Fruit fly (Drosophila melanogaster) whole organism, prepupa: ENCODE measurements around the gene Lamtor1.

Experiments used
- CG10669 ChIP-seq: fragments of 200-800 bp; sonication (Bioruptor generic); optimal IDR thresholded peaks from 3 replicates; lab custom pipeline; 2018; ENCODE audit warnings: missing biosample characterization, mild to moderate bottlenecking, missing genetic modification characterization, moderate library complexity
- CG16779 ChIP-seq: fragments of 200-800 bp; sonication (Bioruptor generic); optimal IDR thresholded peaks from 3 replicates; lab custom pipeline; 2017; ENCODE audit warnings: missing biosample characterization, mild to moderate bottlenecking, missing genetic modification characterization
- CG3032 ChIP-seq: fragments of 200-800 bp; optimal IDR thresholded peaks from 2 replicates; lab custom pipeline; 2019; ENCODE audit warnings: missing biosample characterization, mild to moderate bottlenecking, missing genetic modification characterization, moderate library complexity
- CG4318 ChIP-seq: fragments of 200-800 bp; sonication (Bioruptor generic); optimal IDR thresholded peaks from 3 replicates; lab custom pipeline; 2017; ENCODE audit warnings: missing biosample characterization, mild to moderate bottlenecking, missing genetic modification characterization
- CG8119 ChIP-seq: fragments of 200-800 bp; sonication (Bioruptor generic); IDR thresholded peaks from 3 replicates; pipeline ENCODE4 v1.3.6; 2022; ENCODE audit warnings: missing biosample characterization, missing genetic modification characterization
- Eip93F ChIP-seq: fragments of 200-800 bp; sonication (Bioruptor generic); optimal IDR thresholded peaks from 2 replicates; lab custom pipeline; 2016; ENCODE audit warnings: missing biosample characterization, mild to moderate bottlenecking, missing genetic modification characterization
- Hr38 ChIP-seq: sonication (Bioruptor generic); optimal IDR thresholded peaks from 2 replicates; lab custom pipeline; 2016; ENCODE audit warnings: missing biosample characterization, missing genetic modification characterization
- Sox102F ChIP-seq: fragments of 200-800 bp; sonication (Bioruptor generic); optimal IDR thresholded peaks from 2 replicates; lab custom pipeline; 2016; ENCODE audit warnings: missing biosample characterization, mild to moderate bottlenecking, missing genetic modification characterization
- Sox14 ChIP-seq: fragments of 200-800 bp; sonication (Bioruptor generic); optimal IDR thresholded peaks from 3 replicates; lab custom pipeline; 2016; ENCODE audit warnings: missing biosample characterization, missing genetic modification characterization
- acj6 ChIP-seq: fragments of 200-800 bp; sonication (Bioruptor generic); optimal IDR thresholded peaks from 3 replicates; lab custom pipeline; 2016; ENCODE audit warnings: missing biosample characterization, missing genetic modification characterization
- net ChIP-seq: fragments of 200-800 bp; sonication (Bioruptor generic); optimal IDR thresholded peaks from 3 replicates; lab custom pipeline; 2016; ENCODE audit warnings: missing biosample characterization, missing genetic modification characterization
- pdm3 ChIP-seq: fragments of 200-800 bp; sonication (Bioruptor generic); optimal IDR thresholded peaks from 3 replicates; lab custom pipeline; 2016; ENCODE audit warnings: missing biosample characterization, missing genetic modification characterization
- ss ChIP-seq, 2 experiments: fragments of 200-800 bp; sonication (Bioruptor generic); optimal IDR thresholded peaks; 2 replicates in 1 of 2; 3 replicates in 1 of 2; lab custom pipeline; 2017 to 2018; ENCODE audit warnings: mild to moderate bottlenecking in 2 of 2, missing biosample characterization in 2 of 2, missing genetic modification characterization in 2 of 2, moderate library complexity in 1 of 2

dm6 chr3L:19978088-19978487 lies 50.7 kb downstream of the Lamtor1 start:
- TF ChIP-seq Hr38 (GFP tag; lab: Kevin White, UChicago) (no peak), CG4318 (GFP tag; lab: Kevin White, UChicago) (no peak), Sox14 (GFP tag; lab: Kevin White, UChicago) (no peak), Eip93F (GFP tag; lab: Kevin White, UChicago) (no peak), pdm3 (no peak), acj6 (no peak), CG10669 (no peak), Sox102F (GFP tag; lab: Kevin White, UChicago) (no peak), CG3032 (tag; lab: Kevin White, UChicago) (no peak), net (no peak), CG16779 (tag; lab: Kevin White, UChicago) (no peak), ss (GFP tag; optimal IDR thresholded peaks at IDR 0.05; lab: Kevin White, UChicago) (no peak), CG8119 (GFP tag; lab: Robert Waterston, UW) (no peak)
